Fruit fly (Drosophila melanogaster) whole organism, prepupa: ENCODE measurements around the gene Acp32CD.

Experiments used
- CG10669 ChIP-seq: fragments of 200-800 bp; sonication (Bioruptor generic); optimal IDR thresholded peaks from 3 replicates; lab custom pipeline; 2018; ENCODE audit warnings: missing biosample characterization, mild to moderate bottlenecking, missing genetic modification characterization, moderate library complexity
- CG34406 ChIP-seq: fragments of 200-800 bp; sonication (Bioruptor generic); optimal IDR thresholded peaks from 3 replicates; lab custom pipeline; 2016; ENCODE audit warnings: missing biosample characterization, missing genetic modification characterization
- CG6808 ChIP-seq: fragments of 200-800 bp; sonication (Bioruptor generic); optimal IDR thresholded peaks from 3 replicates; lab custom pipeline; 2017; ENCODE audit warnings: missing biosample characterization, missing genetic modification characterization, mild to moderate bottlenecking, moderate library complexity, missing genetic modification reagents
- CG9139 ChIP-seq: fragments of 200-800 bp; sonication (Bioruptor generic); optimal IDR thresholded peaks from 3 replicates; lab custom pipeline; 2017; ENCODE audit warnings: missing biosample characterization, mild to moderate bottlenecking, missing genetic modification characterization
- Hr38 ChIP-seq: sonication (Bioruptor generic); optimal IDR thresholded peaks from 2 replicates; lab custom pipeline; 2016; ENCODE audit warnings: missing biosample characterization, missing genetic modification characterization
- achi ChIP-seq: fragments of 200-800 bp; sonication (Bioruptor generic); optimal IDR thresholded peaks from 3 replicates; lab custom pipeline; 2016; ENCODE audit warnings: missing biosample characterization, missing genetic modification characterization
- cyc ChIP-seq: fragments of 200-800 bp; sonication (Bioruptor generic); optimal IDR thresholded peaks from 3 replicates; lab custom pipeline; 2016; ENCODE audit warnings: missing biosample characterization, missing genetic modification characterization
- fd59A ChIP-seq: fragments of 200-800 bp; sonication (Bioruptor generic); optimal IDR thresholded peaks from 2 replicates; lab custom pipeline; 2017; ENCODE audit warnings: missing biosample characterization, mild to moderate bottlenecking, missing genetic modification characterization, missing genetic modification reagents
- net ChIP-seq: fragments of 200-800 bp; sonication (Bioruptor generic); optimal IDR thresholded peaks from 3 replicates; lab custom pipeline; 2016; ENCODE audit warnings: missing biosample characterization, missing genetic modification characterization
- salr ChIP-seq, 2 experiments: fragments of 200-800 bp; sonication (Bioruptor generic); optimal IDR thresholded peaks; 3 replicates each; lab custom pipeline; 2016 to 2018; ENCODE audit warnings: missing biosample characterization in 2 of 2, missing genetic modification characterization in 2 of 2, mild to moderate bottlenecking in 1 of 2
- vri ChIP-seq: fragments of 200-800 bp; sonication (Bioruptor generic); optimal IDR thresholded peaks from 3 replicates; lab custom pipeline; 2016; ENCODE audit warnings: missing biosample characterization, mild to moderate bottlenecking, missing genetic modification characterization

DNA sequence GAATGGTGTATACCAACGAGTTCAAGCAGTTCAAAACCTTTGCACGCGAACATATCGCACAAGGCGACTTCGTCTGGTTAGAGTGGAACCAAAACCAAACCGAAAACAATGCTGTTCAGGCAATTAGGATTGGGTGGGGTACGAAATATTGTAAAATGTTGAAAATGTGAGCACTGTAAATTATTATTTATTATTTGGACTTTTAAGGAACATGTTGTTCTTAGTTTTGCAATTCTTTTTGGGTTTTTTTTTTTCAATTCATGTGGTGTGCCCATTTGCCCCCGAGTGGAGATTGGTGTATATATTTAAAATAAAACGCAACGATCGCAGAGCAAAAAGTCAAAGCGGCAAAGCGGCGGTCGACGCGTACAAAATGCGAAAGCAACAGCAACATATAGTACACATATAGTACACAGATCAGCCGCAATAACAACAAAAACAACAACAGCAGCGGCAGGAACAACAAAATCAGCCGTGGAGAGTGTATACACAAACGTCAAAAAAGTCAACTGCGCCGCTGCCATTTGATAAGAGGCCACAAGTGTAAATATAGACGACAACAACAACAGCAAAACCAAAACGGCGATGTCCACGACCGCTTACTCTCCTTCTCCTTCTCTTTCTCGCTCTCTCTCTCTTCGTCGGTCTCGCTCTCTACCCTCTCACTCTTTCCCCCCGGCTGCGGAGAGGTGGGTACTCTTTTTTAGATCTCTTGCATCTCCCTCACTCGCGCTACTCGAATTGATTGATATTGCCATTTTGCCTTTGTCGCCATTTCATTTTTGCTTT is 29.5 kb downstream of the Acp32CD start:
- TF ChIP-seq Hr38 (GFP tag; lab: Kevin White, UChicago), result no peak
- TF ChIP-seq net (GFP tag; lab: Kevin White, UChicago), result peak; percentile 52
- peak in 1 of 2 experiments; percentile 37 for TF ChIP-seq salr (GFP tag; optimal IDR thresholded peaks at IDR 0.05; lab: Kevin White, UChicago)
- TF ChIP-seq cyc (GFP tag; lab: Kevin White, UChicago), result peak; percentile 64
- peak; percentile 53 for TF ChIP-seq CG6808 (GFP tag; lab: Kevin White, UChicago)
- no peak for TF ChIP-seq fd59A (GFP tag; lab: Kevin White, UChicago)
- TF ChIP-seq CG34406, result peak; percentile 75
- TF ChIP-seq vri, result peak; percentile 66
- peak; percentile 6 for TF ChIP-seq CG10669
- TF ChIP-seq achi, result peak; percentile 63
- TF ChIP-seq CG9139 (GFP tag; lab: Kevin White, UChicago), result no peak
